Fruit fly (Drosophila melanogaster) ovary, adult (tissue): ENCODE measurements around the gene Actn.

Experiments used
- CG17801 ChIP-seq: fragments of 200-800 bp; optimal IDR thresholded peaks from 2 replicates; lab custom pipeline; 2019; ENCODE audit warnings: missing biosample characterization, mild to moderate bottlenecking, missing genetic modification characterization, moderate library complexity; ENCODE audit not compliant: partially characterized antibody

Gene Actn

dm6 chrX:2069787-2070707 lies 27.9 kb upstream of the Actn start:
- peak; percentile 22 for TF ChIP-seq CG17801

- TF ChIP-seq CG17801 = no peak
Observed at dm6 chrX:2068292-2068691, 26.2 kb upstream of the Actn start, which contains the start of gene CG4194. TSS of gene CG4194 (plus strand) at chrX:2068592.

- TF ChIP-seq CG17801 = no peak
Observed at dm6 chrX:2066259-2066658, 24.1 kb upstream of the Actn start, which contains the start of gene CG14054. TSS of gene CG14054 (minus strand) at chrX:2066359.

- TF ChIP-seq CG17801 = peak; percentile 59
Observed at dm6 chrX:2065073-2065472, 23.0 kb upstream of the Actn start, which contains the start of gene CG4281. TSS of gene CG4281 (minus strand) at chrX:2065142.

dm6 chrX:2061849-2062248 lies 19.7 kb upstream of the Actn start, which contains the start of gene Sik2:
TSS of gene Sik2 (minus strand) at chrX:2061915.
- no peak for TF ChIP-seq CG17801

dm6 chrX:2061119-2061518 lies 19.0 kb upstream of the Actn start:
- no peak for TF ChIP-seq CG17801

- peak; percentile 98 for TF ChIP-seq CG17801
Observed at dm6 chrX:2050070-2050899, 8.2 kb upstream of the Actn start, which contains the start of gene moody. TSS of gene moody (minus strand) at chrX:2050120.

- no peak for TF ChIP-seq CG17801
Observed at dm6 chrX:2048778-2049686, 6.9 kb upstream of the Actn start.

- TF ChIP-seq CG17801 = no peak
Observed at dm6 chrX:2043660-2044397, 1.7 kb upstream of the Actn start, which contains the start of gene CG4325. TSS of gene CG4325 (minus strand) at chrX:2043818.

dm6 chrX:2041312-2041918 lies 696 bp downstream of the Actn start, which contains the start of gene CG4313:
TSS of gene CG4313 (plus strand) at chrX:2041868.
- peak; percentile 70 for TF ChIP-seq CG17801

dm6 chrX:2037605-2038004 lies 4.5 kb downstream of the Actn start:
- no peak for TF ChIP-seq CG17801

- TF ChIP-seq CG17801 = no peak
Observed at dm6 chrX:2036800-2037488, 5.2 kb downstream of the Actn start.

- TF ChIP-seq CG17801 = no peak
Observed at dm6 chrX:2036383-2036782, 5.7 kb downstream of the Actn start.
